Worm (Caenorhabditis elegans) whole organism, late embryonic: Measurements from ENCODE around the gene C27A2.8.

Source experiments
- C08G9.2 ChIP-seq: sonication (generic microtip); optimal IDR thresholded peaks from 2 replicates; lab custom pipeline; 2016; ENCODE audit warnings: mild to moderate bottlenecking, missing genetic modification characterization, moderate library complexity, missing compliant biosample characterization
- C38D4.7 ChIP-seq: fragments of 200-800 bp; sonication (Bioruptor generic); optimal IDR thresholded peaks from 2 replicates; lab custom pipeline; 2018; ENCODE audit warnings: mild to moderate bottlenecking, missing genetic modification characterization, moderate library complexity, missing compliant biosample characterization
- F13H6.1 ChIP-seq: sonication (generic microtip); optimal IDR thresholded peaks from 2 replicates; lab custom pipeline; 2016; ENCODE audit warnings: missing genetic modification characterization, missing compliant biosample characterization
- Y22D7AL.16 ChIP-seq: sonication (generic microtip); optimal IDR thresholded peaks from 2 replicates; lab custom pipeline; 2016; ENCODE audit warnings: missing genetic modification characterization, missing compliant biosample characterization
- ahr-1 ChIP-seq: sonication (generic microtip); optimal IDR thresholded peaks from 2 replicates; lab custom pipeline; 2016; ENCODE audit warnings: missing genetic modification characterization, missing compliant biosample characterization
- ama-1 ChIP-seq: fragments of 150-350 bp; optimal IDR thresholded peaks from 2 replicates; lab custom pipeline; 2014
- ceh-19 ChIP-seq: fragments of 200-800 bp; sonication (Bioruptor generic); optimal IDR thresholded peaks from 2 replicates; lab custom pipeline; 2018; ENCODE audit warnings: mild to moderate bottlenecking, missing genetic modification characterization, missing compliant biosample characterization
- ceh-22 ChIP-seq: sonication (generic microtip); optimal IDR thresholded peaks from 2 replicates; lab custom pipeline; 2017; ENCODE audit warnings: missing biosample characterization, missing genetic modification characterization
- ceh-24 ChIP-seq: sonication (generic microtip); optimal IDR thresholded peaks from 2 replicates; lab custom pipeline; 2016; ENCODE audit warnings: mild to moderate bottlenecking, missing genetic modification characterization, missing compliant biosample characterization
- fkh-10 ChIP-seq: fragments of 150-350 bp; optimal IDR thresholded peaks from 2 replicates; lab custom pipeline; 2014; ENCODE audit warnings: missing biosample characterization, missing genetic modification reagents, missing genetic modification characterization
- nfya-1 ChIP-seq: sonication (generic microtip); optimal IDR thresholded peaks from 2 replicates; lab custom pipeline; 2017; ENCODE audit warnings: missing genetic modification characterization, mild to moderate bottlenecking, missing compliant biosample characterization, antibody characterized with exemption, moderate library complexity
- ref-2 ChIP-seq: sonication (generic microtip); optimal IDR thresholded peaks from 2 replicates; lab custom pipeline; 2016; ENCODE audit warnings: missing genetic modification characterization, missing compliant biosample characterization

DNA sequence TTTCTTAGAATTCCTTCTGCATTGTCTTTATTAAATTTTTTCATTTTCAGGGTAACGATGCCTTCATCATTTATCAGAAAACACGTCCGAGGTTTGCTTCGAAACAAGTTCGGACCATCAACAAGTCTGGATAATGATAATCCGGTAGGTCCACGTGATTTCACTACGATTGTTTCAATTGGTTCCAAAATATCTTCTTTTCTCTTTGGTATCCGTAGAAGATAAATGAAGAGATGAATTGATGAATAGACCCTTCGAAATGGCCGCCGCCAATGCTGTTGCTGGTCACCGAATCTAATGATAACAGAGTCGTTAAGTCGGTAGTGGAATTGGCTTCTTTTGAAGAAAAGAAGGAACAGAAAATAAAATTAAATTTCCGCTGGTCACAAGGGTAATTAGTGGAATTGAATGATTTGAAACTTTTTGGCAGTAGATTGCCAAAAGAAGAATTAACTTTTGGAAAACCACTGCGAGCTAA, 17.9 kb downstream of the C27A2.8 start, which contains the start of gene F33G12.6:
- no peak for TF ChIP-seq C08G9.2 (tag; lab: Kevin White, UChicago)
- TF ChIP-seq ref-2 (tag; lab: Kevin White, UChicago), result no peak
- TF ChIP-seq nfya-1 (tag; lab: Kevin White, UChicago), result no peak
- TF ChIP-seq ceh-22, result no peak
- TF ChIP-seq C38D4.7, result no peak
- TF ChIP-seq ama-1 (lab: Kevin White, UChicago), result no peak
- no peak for TF ChIP-seq fkh-10
- no peak for TF ChIP-seq F13H6.1 (tag; lab: Kevin White, UChicago)
- no peak for TF ChIP-seq ceh-19 (GFP tag; lab: Kevin White, UChicago)
- TF ChIP-seq ceh-24 (tag; lab: Kevin White, UChicago), result no peak
- no peak for TF ChIP-seq ahr-1 (tag; lab: Kevin White, UChicago)
- no peak for TF ChIP-seq Y22D7AL.16
